Worm (Caenorhabditis elegans) whole organism, L1 larva: ENCODE data around the gene cnc-9.

Experiments
- C34B4.2 ChIP-seq: sonication (generic microtip); optimal IDR thresholded peaks from 2 replicates; lab custom pipeline; 2017; ENCODE audit warnings: mild to moderate bottlenecking, missing genetic modification characterization, missing compliant biosample characterization
- Y116A8C.19 ChIP-seq: sonication (generic microtip); optimal IDR thresholded peaks from 2 replicates; lab custom pipeline; 2016; ENCODE audit warnings: missing compliant biosample characterization, missing genetic modification characterization, borderline replicate concordance
- blmp-1 ChIP-seq: fragments of 150-350 bp; optimal IDR thresholded peaks from 2 replicates; lab custom pipeline; 2014; ENCODE audit warnings: missing biosample characterization, missing genetic modification characterization
- ceh-90 ChIP-seq: sonication (generic microtip); optimal IDR thresholded peaks from 2 replicates; lab custom pipeline; 2016; ENCODE audit warnings: missing genetic modification characterization, missing compliant biosample characterization
- ces-1 ChIP-seq: fragments of 150-350 bp; optimal IDR thresholded peaks from 2 replicates; lab custom pipeline; 2014; ENCODE audit warnings: missing biosample characterization, missing genetic modification reagents, missing genetic modification characterization
- dpl-1 ChIP-seq, 3 experiments: fragments of 150-350 bp in 2 of 3; sonication (generic microtip) in 1 of 3; optimal IDR thresholded peaks; 2 replicates each; lab custom pipeline; 2014 to 2017; ENCODE audit warnings: missing biosample characterization in 3 of 3, missing genetic modification characterization in 3 of 3, missing genetic modification reagents in 3 of 3
- efl-3 ChIP-seq: fragments of 200-800 bp; sonication (Bioruptor generic); optimal IDR thresholded peaks from 2 replicates; lab custom pipeline; 2018; ENCODE audit warnings: mild to moderate bottlenecking, missing genetic modification characterization, missing compliant biosample characterization
- elt-3 ChIP-seq, 6 experiments: fragments of 150-350 bp in 1 of 6; sonication (generic microtip); optimal IDR thresholded peaks; 2 replicates each; lab custom pipeline; 2017 to 2018; ENCODE audit warnings: missing biosample characterization in 6 of 6, missing genetic modification characterization in 6 of 6, inconsistent platforms in 1 of 6
- fkh-10 ChIP-seq: sonication (generic microtip); optimal IDR thresholded peaks from 2 replicates; lab custom pipeline; 2017; ENCODE audit warnings: missing biosample characterization, missing genetic modification reagents, missing genetic modification characterization
- irx-1 ChIP-seq: sonication (generic microtip); optimal IDR thresholded peaks from 2 replicates; lab custom pipeline; 2016; ENCODE audit warnings: missing genetic modification characterization, missing compliant biosample characterization
- lin-39 ChIP-seq: fragments of 150-350 bp; optimal IDR thresholded peaks from 2 replicates; lab custom pipeline; 2014; ENCODE audit warnings: missing biosample characterization, missing genetic modification reagents, missing genetic modification characterization
- lir-3 ChIP-seq: sonication (generic microtip); optimal IDR thresholded peaks from 2 replicates; lab custom pipeline; 2016; ENCODE audit warnings: mild to moderate bottlenecking, missing genetic modification characterization, moderate library complexity, missing compliant biosample characterization; ENCODE audit not compliant: poor library complexity
- mab-9 ChIP-seq: fragments of 200-800 bp; sonication (Bioruptor generic); IDR thresholded peaks from 2 replicates; pipeline ENCODE4 v1.3.6; 2022; ENCODE audit warnings: missing genetic modification reagents, missing genetic modification characterization, missing compliant biosample characterization
- mdl-1 ChIP-seq, 2 experiments: fragments of 150-350 bp; optimal IDR thresholded peaks; 2 replicates each; lab custom pipeline; 2014 to 2017; ENCODE audit warnings: missing biosample characterization in 2 of 2, missing genetic modification characterization in 2 of 2, inconsistent platforms in 1 of 2
- nhr-12 ChIP-seq: sonication (generic microtip); optimal IDR thresholded peaks from 2 replicates; lab custom pipeline; 2017; ENCODE audit warnings: missing biosample characterization, missing genetic modification characterization
- nhr-19 ChIP-seq: fragments of 200-800 bp; sonication (Bioruptor generic); conservative IDR thresholded peaks from 2 replicates; pipeline ENCODE4 v1.3.6; 2022; ENCODE audit warnings: missing genetic modification characterization, missing compliant biosample characterization
- nhr-237 ChIP-seq: fragments of 150-350 bp; optimal IDR thresholded peaks from 2 replicates; lab custom pipeline; 2014; ENCODE audit warnings: missing biosample characterization, missing genetic modification characterization
- nhr-84 ChIP-seq: sonication (generic microtip); optimal IDR thresholded peaks from 2 replicates; lab custom pipeline; 2017; ENCODE audit warnings: missing biosample characterization, missing genetic modification characterization
- nhr-85 ChIP-seq: sonication (generic microtip); peaks from one replicate; lab custom pipeline; 2016; ENCODE audit warnings: missing genetic modification characterization, inconsistent platforms, missing compliant biosample characterization
- pax-3 ChIP-seq: fragments of 200-800 bp; sonication (Bioruptor generic); optimal IDR thresholded peaks from 2 replicates; lab custom pipeline; 2018; ENCODE audit warnings: mild to moderate bottlenecking, missing genetic modification characterization, moderate library complexity, missing compliant biosample characterization
- pqm-1 ChIP-seq: sonication (generic microtip); optimal IDR thresholded peaks from 3 replicates; lab custom pipeline; 2017; ENCODE audit warnings: missing biosample characterization, missing genetic modification characterization
- rnt-1 ChIP-seq: sonication (generic microtip); optimal IDR thresholded peaks from 2 replicates; lab custom pipeline; 2016; ENCODE audit warnings: mild to moderate bottlenecking, missing genetic modification characterization, moderate library complexity, missing compliant biosample characterization
- snu-23 ChIP-seq: sonication (generic microtip); optimal IDR thresholded peaks from 2 replicates; lab custom pipeline; 2016; ENCODE audit warnings: missing genetic modification characterization, missing compliant biosample characterization
- sox-4 ChIP-seq: sonication (generic microtip); optimal IDR thresholded peaks from 2 replicates; lab custom pipeline; 2016; ENCODE audit warnings: missing genetic modification characterization, missing compliant biosample characterization
- sup-37 ChIP-seq: fragments of 200-800 bp; sonication (Bioruptor generic); optimal IDR thresholded peaks from 2 replicates; lab custom pipeline; 2018; ENCODE audit warnings: mild to moderate bottlenecking, missing genetic modification characterization, missing compliant biosample characterization
- ztf-11 ChIP-seq, 2 experiments: sonication (generic microtip); optimal IDR thresholded peaks; 2 replicates each; lab custom pipeline; 2016 to 2017; ENCODE audit warnings: missing genetic modification characterization in 2 of 2, missing biosample characterization in 1 of 2, missing compliant biosample characterization in 1 of 2

Gene cnc-9

DNA sequence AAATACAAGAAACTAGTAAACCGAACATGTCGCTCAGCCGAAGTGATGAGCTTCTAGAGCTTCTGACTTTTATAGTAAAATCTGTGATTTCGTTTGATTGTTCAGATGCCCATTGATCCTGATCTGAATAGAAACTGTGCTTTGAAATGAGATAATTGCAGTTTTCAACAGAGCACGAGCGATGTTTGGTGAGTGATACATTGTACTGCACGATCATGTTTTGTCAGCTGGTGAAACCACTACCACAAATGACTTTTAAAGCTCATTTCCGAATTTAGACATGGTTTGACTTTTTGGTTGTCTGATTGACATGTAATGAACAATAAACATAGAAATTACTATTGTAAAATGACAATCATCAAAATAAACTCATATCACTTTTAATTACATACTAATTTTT, 44.5 kb downstream of the cnc-9 start, which contains the start of gene tag-293:
TSS of gene tag-293 (minus strand) at position 101 of the 400 bp plus-strand sequence.
- no peak for TF ChIP-seq lir-3 (tag; lab: Kevin White, UChicago)
- TF ChIP-seq pax-3 (tag; lab: Kevin White, UChicago) = no peak
- TF ChIP-seq snu-23 (GFP tag; lab: Kevin White, UChicago) = no peak
- TF ChIP-seq ztf-11 (tag; optimal IDR thresholded peaks at IDR 0.05; lab: Kevin White, UChicago) = no peak
- TF ChIP-seq Y116A8C.19 (tag; lab: Kevin White, UChicago) = no peak
- TF ChIP-seq rnt-1 (tag; lab: Kevin White, UChicago) = no peak

DNA sequence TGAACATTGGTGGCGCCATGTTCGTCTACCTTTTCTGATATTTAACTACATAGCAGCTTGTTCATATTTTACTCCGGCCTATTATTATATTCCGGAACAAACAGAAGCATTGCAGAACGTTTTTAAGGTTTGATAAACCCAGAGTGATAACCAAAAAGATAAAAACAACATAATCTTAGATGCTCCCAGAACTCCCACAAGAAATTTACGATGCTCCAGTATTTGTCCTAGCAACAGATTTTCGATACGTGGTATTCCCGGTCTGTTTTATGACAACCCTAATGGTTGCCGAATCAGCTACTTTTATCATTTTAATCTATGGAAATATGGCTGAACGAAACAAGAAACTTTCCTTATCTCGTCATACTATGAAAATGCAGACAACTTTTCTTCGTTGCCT, 46.4 kb downstream of the cnc-9 start:
- no peak for TF ChIP-seq fkh-10 (GFP tag; lab: Kevin White, UChicago)
- TF ChIP-seq lin-39 = no peak
- TF ChIP-seq nhr-85 = no peak
- TF ChIP-seq nhr-237 (tag; lab: Kevin White, UChicago) = no peak
- no peak for TF ChIP-seq sox-4

DNA sequence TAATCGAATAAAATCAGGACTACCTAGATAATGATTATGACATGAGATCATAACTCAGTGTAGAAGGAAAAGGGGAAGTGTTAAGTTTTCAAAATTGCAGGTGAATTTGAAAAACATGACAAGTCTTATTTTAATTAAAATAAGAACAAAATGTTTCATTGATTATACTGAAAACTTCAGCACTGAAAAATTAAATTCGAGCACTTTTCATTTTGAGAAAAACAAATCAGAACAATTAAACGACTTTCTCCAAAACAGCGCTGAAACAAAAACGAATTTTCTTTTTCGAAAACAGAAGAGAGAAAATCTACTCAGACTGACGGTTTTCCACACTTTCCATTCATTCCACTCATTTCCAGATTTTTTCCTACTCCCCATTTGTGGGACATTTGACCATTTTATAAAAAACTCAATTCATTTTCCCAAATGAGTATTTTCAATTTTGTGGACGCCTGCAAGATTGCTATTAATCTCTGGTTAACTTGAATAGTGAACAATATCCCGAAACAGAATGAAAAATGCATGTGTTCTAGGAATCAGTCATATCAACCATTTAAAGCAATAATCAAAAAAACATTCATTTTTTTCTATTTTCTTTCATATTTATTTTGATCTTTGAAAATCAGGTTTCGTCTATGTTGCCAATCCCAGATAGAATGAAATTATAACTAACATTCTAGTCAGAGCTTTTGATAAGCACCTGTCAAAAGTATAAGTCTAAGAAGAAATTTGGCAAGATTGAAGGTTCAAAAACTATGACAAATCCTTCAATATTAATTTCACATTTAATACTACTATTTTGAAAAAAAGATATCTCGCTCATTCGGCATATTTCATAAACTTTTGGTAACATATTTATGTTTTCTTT, 47.6 kb downstream of the cnc-9 start, which contains the start of the genes srh-231 and srh-275:
TSS of gene srh-231 (minus strand) at position 51 of the 868 bp plus-strand sequence.
TSS of gene srh-275 (plus strand) at position 818 of the 868 bp plus-strand sequence.
- TF ChIP-seq ceh-90 (tag; lab: Kevin White, UChicago) (no peak), blmp-1 (tag; lab: Kevin White, UChicago) (no peak), pqm-1 (tag; lab: Kevin White, UChicago) (no peak), irx-1 (tag; lab: Kevin White, UChicago) (no peak), efl-3 (GFP tag; lab: Kevin White, UChicago) (no peak), nhr-12 (no peak), mab-9 (no peak), ces-1 (GFP tag; lab: Kevin White, UChicago) (no peak), nhr-19 (GFP tag; lab: Robert Waterston, UW) (no peak), dpl-1 (GFP tag; optimal IDR thresholded peaks at IDR 0.05; lab: Kevin White, UChicago) (no peak), elt-3 (tag; optimal IDR thresholded peaks at IDR 0.05; lab: Kevin White, UChicago) (no peak), sup-37 (GFP tag; lab: Kevin White, UChicago) (no peak), fkh-10 (GFP tag; lab: Kevin White, UChicago) (no peak), nhr-84 (tag; lab: Kevin White, UChicago) (no peak), C34B4.2 (tag; lab: Kevin White, UChicago) (no peak), mdl-1 (tag; optimal IDR thresholded peaks at IDR 0.05; lab: Kevin White, UChicago) (no peak)
